Fruit fly (Drosophila melanogaster) whole organism, embryonic: ENCODE data around the gene CG7387.

Experiments used
- ATbp ChIP-seq: fragments of 200-800 bp; sonication (Bioruptor generic); optimal IDR thresholded peaks from 2 replicates; lab custom pipeline; 2017; ENCODE audit warnings: missing biosample characterization, mild to moderate bottlenecking, missing genetic modification characterization, missing genetic modification reagents
- Ada2b ChIP-seq: fragments of 200-800 bp; sonication (Bioruptor generic); IDR thresholded peaks from 2 replicates; pipeline ENCODE4 v1.3.6; 2022; ENCODE audit warnings: missing biosample characterization, missing genetic modification characterization
- CG10366 ChIP-seq: fragments of 200-800 bp; sonication (Bioruptor generic); IDR thresholded peaks from 2 replicates; pipeline ENCODE4 v1.3.6; 2022; ENCODE audit warnings: missing biosample characterization, missing genetic modification characterization
- CG10565 ChIP-seq: fragments of 200-800 bp; sonication (Bioruptor generic); optimal IDR thresholded peaks from 3 replicates; lab custom pipeline; 2016; ENCODE audit warnings: missing biosample characterization, mild to moderate bottlenecking, missing genetic modification characterization
- CG11093 ChIP-seq: fragments of 200-800 bp; sonication (Bioruptor generic); IDR thresholded peaks from 3 replicates; pipeline ENCODE4 v1.3.6; 2022; ENCODE audit warnings: missing biosample characterization, missing genetic modification characterization
- CG13894 ChIP-seq: fragments of 200-800 bp; sonication (Bioruptor generic); optimal IDR thresholded peaks from 3 replicates; lab custom pipeline; 2018; ENCODE audit warnings: missing biosample characterization, mild to moderate bottlenecking, missing genetic modification characterization, moderate library complexity
- CG14050 ChIP-seq: fragments of 200-800 bp; sonication (Bioruptor generic); IDR thresholded peaks from 3 replicates; pipeline ENCODE4 v1.3.6; 2022; ENCODE audit warnings: missing biosample characterization, missing genetic modification characterization
- CG14710 ChIP-seq: fragments of 200-800 bp; sonication (Bioruptor generic); optimal IDR thresholded peaks from 3 replicates; lab custom pipeline; 2019; ENCODE audit warnings: missing biosample characterization, mild to moderate bottlenecking, missing genetic modification characterization, moderate library complexity
- CG15514 ChIP-seq: fragments of 200-800 bp; sonication (Bioruptor generic); optimal IDR thresholded peaks from 3 replicates; lab custom pipeline; 2017; ENCODE audit warnings: missing biosample characterization, missing genetic modification characterization, mild to moderate bottlenecking, moderate library complexity, missing genetic modification reagents
- CG16863 ChIP-seq: fragments of 200-800 bp; sonication (Bioruptor generic); optimal IDR thresholded peaks from 3 replicates; lab custom pipeline; 2016; ENCODE audit warnings: missing biosample characterization, missing genetic modification characterization
- CG18764 ChIP-seq: fragments of 200-800 bp; sonication (Bioruptor generic); optimal IDR thresholded peaks from 3 replicates; lab custom pipeline; 2016; ENCODE audit warnings: missing biosample characterization, missing genetic modification characterization
- CG2120 ChIP-seq: fragments of 200-800 bp; sonication (Bioruptor generic); optimal IDR thresholded peaks from 3 replicates; lab custom pipeline; 2016; ENCODE audit warnings: missing biosample characterization, missing genetic modification characterization
- CG2712 ChIP-seq: fragments of 200-800 bp; optimal IDR thresholded peaks from 3 replicates; lab custom pipeline; 2019; ENCODE audit warnings: missing biosample characterization, mild to moderate bottlenecking, missing genetic modification characterization, moderate library complexity
- CG2875 ChIP-seq: fragments of 200-800 bp; sonication (Bioruptor generic); optimal IDR thresholded peaks from 2 replicates; lab custom pipeline; 2017; ENCODE audit warnings: missing biosample characterization, mild to moderate bottlenecking, missing genetic modification characterization, missing genetic modification reagents
- CG34422 ChIP-seq: fragments of 200-800 bp; sonication (Bioruptor generic); IDR thresholded peaks from 3 replicates; pipeline ENCODE4 v1.3.6; 2022; ENCODE audit warnings: missing biosample characterization, missing genetic modification characterization
- CG42726 ChIP-seq: fragments of 200-800 bp; sonication (Bioruptor generic); IDR thresholded peaks from 2 replicates; pipeline ENCODE4 v1.3.6; 2022; ENCODE audit warnings: missing biosample characterization, missing genetic modification characterization; ENCODE audit not compliant: partially characterized antibody
- CG4424 ChIP-seq: fragments of 200-800 bp; sonication (Bioruptor generic); optimal IDR thresholded peaks from 3 replicates; lab custom pipeline; 2016; ENCODE audit warnings: missing biosample characterization, missing genetic modification characterization
- CG4707 ChIP-seq: fragments of 200-800 bp; sonication (Bioruptor generic); optimal IDR thresholded peaks from 2 replicates; lab custom pipeline; 2018; ENCODE audit warnings: missing biosample characterization, mild to moderate bottlenecking, missing genetic modification characterization, moderate library complexity
- CG5953 ChIP-seq: fragments of 200-800 bp; sonication (Bioruptor generic); IDR thresholded peaks from 2 replicates; pipeline ENCODE4 v1.3.6; 2022; ENCODE audit warnings: missing biosample characterization, missing genetic modification characterization
- CG7357 ChIP-seq: fragments of 200-800 bp; sonication (Bioruptor generic); IDR thresholded peaks from 3 replicates; pipeline ENCODE4 v1.3.6; 2022; ENCODE audit warnings: missing biosample characterization, missing genetic modification characterization
- CG7839 ChIP-seq: fragments of 200-800 bp; sonication (Bioruptor generic); optimal IDR thresholded peaks from 3 replicates; lab custom pipeline; 2018; ENCODE audit warnings: missing biosample characterization, mild to moderate bottlenecking, missing genetic modification characterization, moderate library complexity
- CG8388 ChIP-seq: fragments of 200-800 bp; sonication (Bioruptor generic); optimal IDR thresholded peaks from 2 replicates; lab custom pipeline; 2019; ENCODE audit warnings: missing biosample characterization, mild to moderate bottlenecking, missing genetic modification characterization, moderate library complexity
- CTCF ChIP-seq: fragments of 200-800 bp; sonication (Bioruptor generic); optimal IDR thresholded peaks from 2 replicates; lab custom pipeline; 2017; ENCODE audit warnings: missing biosample characterization, mild to moderate bottlenecking, missing genetic modification characterization, moderate library complexity
- Fer1 ChIP-seq: fragments of 200-800 bp; sonication (Bioruptor generic); optimal IDR thresholded peaks from 2 replicates; lab custom pipeline; 2017; ENCODE audit warnings: missing biosample characterization, mild to moderate bottlenecking, missing genetic modification characterization
- Hmx ChIP-seq: fragments of 200-800 bp; sonication (Bioruptor generic); optimal IDR thresholded peaks from 2 replicates; lab custom pipeline; 2016; ENCODE audit warnings: missing biosample characterization, missing genetic modification characterization
- Hr78 ChIP-seq, 2 experiments: fragments of 200-800 bp in 1 of 2; fragments of >200 bp in 1 of 2; sonication (Bioruptor generic) in 1 of 2; optimal IDR thresholded peaks; 2 replicates each; lab custom pipeline; 2017 to 2019; ENCODE audit warnings: missing biosample characterization in 2 of 2, missing genetic modification characterization in 2 of 2, mild to moderate bottlenecking in 1 of 2, moderate library complexity in 1 of 2
- MESR4 ChIP-seq: fragments of 200-800 bp; sonication (Bioruptor generic); optimal IDR thresholded peaks from 2 replicates; lab custom pipeline; 2018; ENCODE audit warnings: missing biosample characterization, mild to moderate bottlenecking, missing genetic modification characterization, moderate library complexity
- Mad ChIP-seq: fragments of 200-800 bp; sonication (Bioruptor generic); optimal IDR thresholded peaks from 2 replicates; lab custom pipeline; 2016; ENCODE audit warnings: missing biosample characterization, missing genetic modification characterization
- Oaz ChIP-seq: fragments of 200-800 bp; sonication (Bioruptor generic); IDR thresholded peaks from 2 replicates; pipeline ENCODE4 v1.3.6; 2022; ENCODE audit warnings: missing biosample characterization, missing genetic modification characterization
- Spps ChIP-seq: fragments of 200-800 bp; sonication (Bioruptor generic); optimal IDR thresholded peaks from 2 replicates; lab custom pipeline; 2018; ENCODE audit warnings: missing biosample characterization, mild to moderate bottlenecking, missing genetic modification characterization
- Sry-β ChIP-seq: fragments of 200-800 bp; sonication (Bioruptor generic); optimal IDR thresholded peaks from 2 replicates; lab custom pipeline; 2018; ENCODE audit warnings: missing biosample characterization, mild to moderate bottlenecking, missing genetic modification characterization, moderate library complexity
- Stat92E ChIP-seq, 3 experiments: fragments of >200 bp in 2 of 3; fragments of 200-800 bp in 1 of 3; sonication (Bioruptor generic) in 1 of 3; optimal IDR thresholded peaks; 2 replicates each; lab custom pipeline; 2017 to 2019; ENCODE audit warnings: missing biosample characterization in 3 of 3, missing genetic modification characterization in 3 of 3, mild to moderate bottlenecking in 1 of 3, moderate library complexity in 1 of 3
- ac ChIP-seq: fragments of 200-800 bp; sonication (Bioruptor generic); optimal IDR thresholded peaks from 3 replicates; lab custom pipeline; 2017; ENCODE audit warnings: missing biosample characterization, mild to moderate bottlenecking, missing genetic modification characterization
- ash1 ChIP-seq: fragments of 200-800 bp; sonication (Bioruptor generic); optimal IDR thresholded peaks from 2 replicates; lab custom pipeline; 2018; ENCODE audit warnings: missing biosample characterization, mild to moderate bottlenecking, missing genetic modification characterization
- az2 ChIP-seq: fragments of 200-800 bp; sonication (Bioruptor generic); optimal IDR thresholded peaks from 3 replicates; lab custom pipeline; 2016; ENCODE audit warnings: missing biosample characterization, missing genetic modification characterization
- br ChIP-seq: fragments of >200 bp; optimal IDR thresholded peaks from 2 replicates; lab custom pipeline; 2017
- cas ChIP-seq: fragments of 200-800 bp; sonication (Bioruptor generic); IDR thresholded peaks from 2 replicates; pipeline ENCODE4 v1.3.6; 2022; ENCODE audit warnings: missing biosample characterization, missing genetic modification characterization
- gcm ChIP-seq: fragments of 200-800 bp; sonication (Bioruptor generic); optimal IDR thresholded peaks from 2 replicates; lab custom pipeline; 2019; ENCODE audit warnings: missing biosample characterization, mild to moderate bottlenecking, missing genetic modification characterization, moderate library complexity
- lilli ChIP-seq: fragments of 200-800 bp; sonication (Bioruptor generic); optimal IDR thresholded peaks from 3 replicates; lab custom pipeline; 2016; ENCODE audit warnings: missing biosample characterization, missing genetic modification characterization
- lmd ChIP-seq: fragments of 200-800 bp; sonication (Bioruptor generic); IDR thresholded peaks from 2 replicates; pipeline ENCODE4 v1.3.6; 2022; ENCODE audit warnings: missing biosample characterization, missing genetic modification characterization
- nau ChIP-seq: fragments of 200-800 bp; sonication (Bioruptor generic); optimal IDR thresholded peaks from 3 replicates; lab custom pipeline; 2017; ENCODE audit warnings: missing biosample characterization, mild to moderate bottlenecking, missing genetic modification characterization, missing genetic modification reagents
- pan ChIP-seq, 4 experiments: fragments of >200 bp in 3 of 4; fragments of 200-800 bp in 1 of 4; sonication (Bioruptor generic) in 1 of 4; optimal IDR thresholded peaks in 3 of 4; IDR thresholded peaks in 1 of 4; 2 replicates each; pipeline versions ENCODE4 v1.3.6 to Lab custom; 2017 to 2022; ENCODE audit warnings: missing biosample characterization in 2 of 4, missing genetic modification characterization in 2 of 4, mixed read lengths in 1 of 4
- psq ChIP-seq: fragments of 200-800 bp; sonication (Bioruptor generic); optimal IDR thresholded peaks from 2 replicates; lab custom pipeline; 2017; ENCODE audit warnings: missing biosample characterization, missing genetic modification characterization
- run ChIP-seq: fragments of 200-800 bp; sonication (Bioruptor generic); optimal IDR thresholded peaks from 3 replicates; lab custom pipeline; 2018; ENCODE audit warnings: missing biosample characterization, mild to moderate bottlenecking, missing genetic modification characterization
- slou ChIP-seq: fragments of 200-800 bp; sonication (Bioruptor generic); optimal IDR thresholded peaks from 3 replicates; lab custom pipeline; 2016; ENCODE audit warnings: missing biosample characterization, missing genetic modification characterization
- slp2 ChIP-seq: fragments of 200-800 bp; sonication (Bioruptor generic); optimal IDR thresholded peaks from 2 replicates; lab custom pipeline; 2016; ENCODE audit warnings: missing biosample characterization, missing genetic modification characterization
- toy ChIP-seq: fragments of 200-800 bp; sonication (Bioruptor generic); IDR thresholded peaks from 2 replicates; pipeline ENCODE4 v1.3.6; 2022; ENCODE audit warnings: missing biosample characterization, missing genetic modification characterization
- trem ChIP-seq: fragments of 200-800 bp; optimal IDR thresholded peaks from 3 replicates; lab custom pipeline; 2019; ENCODE audit warnings: missing biosample characterization, mild to moderate bottlenecking, missing genetic modification characterization, moderate library complexity
- unpg ChIP-seq: fragments of 200-800 bp; sonication (Bioruptor generic); optimal IDR thresholded peaks from 3 replicates; lab custom pipeline; 2018; ENCODE audit warnings: missing biosample characterization, mild to moderate bottlenecking, missing genetic modification characterization, moderate library complexity
- zfh1 ChIP-seq: fragments of 200-800 bp; sonication (Bioruptor generic); IDR thresholded peaks from 3 replicates; pipeline ENCODE4 v1.3.6; 2022; ENCODE audit warnings: missing biosample characterization, missing genetic modification characterization

CG7387 gene

DNA sequence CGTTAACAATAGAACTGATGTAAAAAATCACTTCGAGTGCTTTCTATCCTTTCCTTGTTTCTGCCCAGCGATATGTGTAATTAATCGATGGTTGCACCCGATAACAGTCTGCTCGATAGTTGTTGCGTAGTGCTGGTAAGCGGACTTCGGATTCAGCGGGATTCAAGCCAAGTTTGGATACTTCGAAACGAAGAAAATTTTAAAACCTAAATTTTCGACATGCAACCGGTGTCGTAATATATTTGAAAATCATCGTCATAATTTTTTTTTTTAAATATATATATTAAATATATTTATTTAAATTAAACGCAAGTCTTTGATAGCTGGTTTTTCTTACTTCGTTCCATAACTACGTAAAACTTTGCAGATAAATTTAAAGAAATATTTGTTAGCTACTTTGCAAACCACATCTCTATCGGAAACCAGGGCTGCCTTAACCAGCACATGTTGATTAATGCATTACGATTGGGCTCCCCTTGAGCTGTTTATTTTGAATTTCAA, 4.9 kb upstream of the CG7387 start, which contains the start of the genes UbcE2M and Dhps (continued):
- TF ChIP-seq Spps (peak; percentile 50), Stat92E (GFP tag; optimal IDR thresholded peaks at IDR 0.05; lab: Kevin White, UChicago) (no peak), CG8388 (GFP tag; lab: Kevin White, UChicago) (peak; percentile 66), Sry-β (peak; percentile 95), Fer1 (GFP tag; lab: Kevin White, UChicago) (peak; percentile 78), ac (GFP tag; lab: Kevin White, UChicago) (no peak), slou (GFP tag; lab: Kevin White, UChicago) (peak; percentile 22), CG5953 (no peak), lilli (peak; percentile 66), CG42726 (GFP tag; lab: Robert Waterston, UW) (peak; percentile 53), CG7839 (tag; lab: Kevin White, UChicago) (no peak), cas (no peak), lmd (GFP tag; lab: Robert Waterston, UW) (peak; percentile 61), Hmx (GFP tag; lab: Kevin White, UChicago) (no peak), Ada2b (peak; percentile 46), gcm (no peak)
- TF ChIP-seq, all 482 proteins: peak for 276

DNA sequence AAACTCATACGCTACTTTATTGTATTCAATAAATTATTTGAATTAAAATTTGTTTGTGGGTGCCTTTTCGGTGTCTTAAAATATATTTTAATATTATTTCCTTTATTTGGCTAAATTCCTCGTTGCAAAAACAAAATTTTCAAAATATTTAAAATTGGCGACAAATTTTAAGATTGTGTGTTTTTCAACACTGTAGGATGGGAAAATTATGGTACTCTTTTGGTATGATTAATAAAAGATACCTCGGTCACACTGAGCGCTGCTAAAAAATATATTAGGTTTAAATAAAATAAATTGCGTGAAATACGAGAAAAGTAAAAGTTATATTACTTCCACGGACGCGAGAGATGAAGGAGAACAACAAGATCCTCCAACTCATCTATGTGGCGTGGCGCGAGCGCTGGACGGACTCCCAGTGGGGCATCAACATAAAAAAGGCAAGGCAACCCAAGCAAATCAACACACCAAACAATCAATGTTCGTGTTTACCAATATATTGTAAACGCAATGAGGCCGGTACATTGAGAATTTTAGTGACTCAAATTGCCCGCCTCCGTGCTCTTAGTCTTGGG, 1.8 kb downstream of the CG7387 start, which contains the start of gene MED24:
TSS of gene MED24 (plus strand) at position 229 of the 572 bp plus-strand sequence.
- TF ChIP-seq CG2712 (tag; lab: Kevin White, UChicago) (no peak), pan (optimal IDR thresholded peaks at IDR 0.05; lab: Kevin White, UChicago) (no peak), pan (GFP tag; optimal IDR thresholded peaks at IDR 0.05 in 1 of 2, IDR thresholded peaks at IDR 0.05 in 1 of 2) (no peak), CG4424 (GFP tag; lab: Kevin White, UChicago) (no peak), ATbp (no peak), slp2 (GFP tag; lab: Kevin White, UChicago) (no peak), Ada2b (no peak), zfh1 (no peak), br (lab: Kevin White, UChicago) (no peak), CG14710 (tag; lab: Kevin White, UChicago) (peak; percentile 38), toy (GFP tag; lab: Robert Waterston, UW) (no peak), CG18764 (GFP tag; lab: Kevin White, UChicago) (no peak), CG13894 (tag; lab: Kevin White, UChicago) (no peak), Mad (GFP tag; lab: Kevin White, UChicago) (no peak), CG34422 (no peak), CG2120 (peak; percentile 36), CG7357 (no peak), ash1 (no peak), unpg (GFP tag; lab: Kevin White, UChicago) (no peak), CG4707 (GFP tag; lab: Kevin White, UChicago) (no peak), CG11093 (no peak), Oaz (GFP tag; lab: Robert Waterston, UW) (no peak), CG2875 (GFP tag; lab: Kevin White, UChicago) (no peak), Hr78 (GFP tag; optimal IDR thresholded peaks at IDR 0.05; lab: Kevin White, UChicago) (no peak), CTCF (no peak), CG10565 (GFP tag; lab: Kevin White, UChicago) (no peak), CG14050 (GFP tag; lab: Robert Waterston, UW) (no peak), az2 (no peak), run (tag; lab: Kevin White, UChicago) (no peak), CG16863 (GFP tag; lab: Kevin White, UChicago) (no peak), psq (GFP tag; lab: Kevin White, UChicago) (no peak), MESR4 (GFP tag; lab: Kevin White, UChicago) (peak; percentile 59), CG10366 (GFP tag; lab: Robert Waterston, UW) (no peak), CG15514 (GFP tag; lab: Kevin White, UChicago) (peak; percentile 54), trem (peak; percentile 32), nau (GFP tag; lab: Kevin White, UChicago) (no peak)
